Fruit fly (Drosophila melanogaster) whole organism, embryonic: ENCODE data around the gene drm.
A peak's percentile ranks its signal among the peaks of the same experiment; 100 is the strongest.

ENCODE experiments used
- Atf-2 ChIP-seq: fragments of 200-800 bp; sonication (Bioruptor generic); optimal IDR thresholded peaks from 2 replicates; lab custom pipeline; 2016; ENCODE audit warnings: missing biosample characterization, missing genetic modification characterization
- CG10321 ChIP-seq: fragments of 200-800 bp; sonication (Bioruptor generic); IDR thresholded peaks from 2 replicates; pipeline ENCODE4 v1.3.6; 2022; ENCODE audit warnings: missing biosample characterization, missing genetic modification characterization
- CG10431 ChIP-seq: fragments of 200-800 bp; sonication (Bioruptor generic); optimal IDR thresholded peaks from 3 replicates; lab custom pipeline; 2018; ENCODE audit warnings: missing biosample characterization, mild to moderate bottlenecking, missing genetic modification characterization
- CG11398 ChIP-seq: fragments of 200-800 bp; sonication (Bioruptor generic); optimal IDR thresholded peaks from 2 replicates; lab custom pipeline; 2016; ENCODE audit warnings: missing biosample characterization, missing genetic modification characterization
- CG11560 ChIP-seq: fragments of 200-800 bp; sonication (Bioruptor generic); IDR thresholded peaks from 3 replicates; pipeline ENCODE4 v1.3.6; 2022; ENCODE audit warnings: missing biosample characterization, missing genetic modification characterization
- CG14014 ChIP-seq: fragments of 200-800 bp; sonication (Bioruptor generic); IDR thresholded peaks from 2 replicates; pipeline ENCODE4 v1.3.6; 2022; ENCODE audit warnings: missing biosample characterization, missing genetic modification characterization
- CG15696 ChIP-seq: fragments of 200-800 bp; sonication (Bioruptor generic); optimal IDR thresholded peaks from 2 replicates; lab custom pipeline; 2019; ENCODE audit warnings: missing biosample characterization, mild to moderate bottlenecking, missing genetic modification characterization, moderate library complexity
- CG17612 ChIP-seq: fragments of 200-800 bp; sonication (Bioruptor generic); IDR thresholded peaks from 2 replicates; pipeline ENCODE4 v1.3.6; 2022; ENCODE audit warnings: missing biosample characterization, missing genetic modification characterization
- CG18262 ChIP-seq: fragments of 200-800 bp; optimal IDR thresholded peaks from 3 replicates; lab custom pipeline; 2019; ENCODE audit warnings: missing biosample characterization, mild to moderate bottlenecking, missing genetic modification characterization, moderate library complexity
- CG3065 ChIP-seq: fragments of 200-800 bp; sonication (Bioruptor generic); optimal IDR thresholded peaks from 2 replicates; lab custom pipeline; 2016; ENCODE audit warnings: missing biosample characterization, missing genetic modification characterization
- CG42726 ChIP-seq: fragments of 200-800 bp; sonication (Bioruptor generic); IDR thresholded peaks from 2 replicates; pipeline ENCODE4 v1.3.6; 2022; ENCODE audit warnings: missing biosample characterization, missing genetic modification characterization; ENCODE audit not compliant: partially characterized antibody
- CG4820 ChIP-seq: fragments of 200-800 bp; sonication (Bioruptor generic); optimal IDR thresholded peaks from 3 replicates; lab custom pipeline; 2016; ENCODE audit warnings: missing biosample characterization, missing genetic modification characterization
- CG6654 ChIP-seq: fragments of 200-800 bp; sonication (Bioruptor generic); optimal IDR thresholded peaks from 2 replicates; lab custom pipeline; 2017; ENCODE audit warnings: missing biosample characterization, mild to moderate bottlenecking, missing genetic modification characterization
- CG8290 ChIP-seq, 3 experiments: fragments of 200-800 bp; sonication (Bioruptor generic); optimal IDR thresholded peaks; 2 replicates each; lab custom pipeline; 2016 to 2019; ENCODE audit warnings: missing biosample characterization in 3 of 3, missing genetic modification characterization in 3 of 3, mild to moderate bottlenecking in 2 of 3, moderate library complexity in 1 of 3
- CG8924 ChIP-seq: fragments of 200-800 bp; optimal IDR thresholded peaks from 3 replicates; lab custom pipeline; 2019; ENCODE audit warnings: missing biosample characterization, mild to moderate bottlenecking, missing genetic modification characterization, moderate library complexity
- CG9215 ChIP-seq: fragments of 200-800 bp; sonication (Bioruptor generic); IDR thresholded peaks from 2 replicates; pipeline ENCODE4 v1.3.6; 2022; ENCODE audit warnings: missing biosample characterization, missing genetic modification characterization
- CkIIα-i1 ChIP-seq: fragments of 200-800 bp; sonication (Bioruptor generic); IDR thresholded peaks from 2 replicates; pipeline ENCODE4 v1.3.6; 2022; ENCODE audit warnings: missing biosample characterization, missing genetic modification characterization
- CoRest ChIP-seq: fragments of 200-800 bp; sonication (Bioruptor generic); optimal IDR thresholded peaks from 3 replicates; lab custom pipeline; 2018; ENCODE audit warnings: missing biosample characterization, mild to moderate bottlenecking, missing genetic modification characterization, moderate library complexity
- Dip3 ChIP-seq: fragments of 200-800 bp; sonication (Bioruptor generic); optimal IDR thresholded peaks from 3 replicates; lab custom pipeline; 2016; ENCODE audit warnings: missing biosample characterization, missing genetic modification characterization
- Dp ChIP-seq: fragments of 200-800 bp; sonication (Bioruptor generic); optimal IDR thresholded peaks from 2 replicates; lab custom pipeline; 2018; ENCODE audit warnings: missing biosample characterization, mild to moderate bottlenecking, missing genetic modification characterization, moderate library complexity
- Ets65A ChIP-seq: fragments of 200-800 bp; sonication (Bioruptor generic); peaks from one replicate; lab custom pipeline; 2016; ENCODE audit warnings: missing biosample characterization, missing genetic modification characterization
- Gsc ChIP-seq: fragments of 200-800 bp; sonication (Bioruptor generic); IDR thresholded peaks from 2 replicates; pipeline ENCODE4 v1.3.6; 2022; ENCODE audit warnings: missing biosample characterization, missing genetic modification characterization
- H15 ChIP-seq: fragments of 200-800 bp; sonication (Bioruptor generic); IDR thresholded peaks from 3 replicates; pipeline ENCODE4 v1.3.6; 2022; ENCODE audit warnings: missing biosample characterization, missing genetic modification characterization
- HLH3B ChIP-seq: fragments of 200-800 bp; sonication (Bioruptor generic); IDR thresholded peaks from 2 replicates; pipeline ENCODE4 v1.3.6; 2022; ENCODE audit warnings: missing biosample characterization, missing genetic modification characterization
- Hr39 ChIP-seq: fragments of >200 bp; optimal IDR thresholded peaks from 2 replicates; lab custom pipeline; 2017
- Mad ChIP-seq: fragments of 200-800 bp; sonication (Bioruptor generic); optimal IDR thresholded peaks from 2 replicates; lab custom pipeline; 2016; ENCODE audit warnings: missing biosample characterization, missing genetic modification characterization
- Nf-YB ChIP-seq: fragments of 200-800 bp; sonication (Bioruptor generic); optimal IDR thresholded peaks from 3 replicates; lab custom pipeline; 2019; ENCODE audit warnings: missing biosample characterization, mild to moderate bottlenecking, missing genetic modification characterization, moderate library complexity
- Nf-YC ChIP-seq: fragments of 200-800 bp; optimal IDR thresholded peaks from 3 replicates; lab custom pipeline; 2019; ENCODE audit warnings: missing biosample characterization, mild to moderate bottlenecking, missing genetic modification characterization, moderate library complexity
- Sin3A ChIP-seq: fragments of >200 bp; optimal IDR thresholded peaks from 2 replicates; lab custom pipeline; 2018
- Tbp ChIP-seq: fragments of >200 bp; optimal IDR thresholded peaks from 2 replicates; lab custom pipeline; 2018; ENCODE audit warnings: missing biosample characterization, missing genetic modification characterization
- chinmo ChIP-seq: fragments of 200-800 bp; sonication (Bioruptor generic); IDR thresholded peaks from 4 replicates; pipeline ENCODE4 v1.3.6; 2022; ENCODE audit warnings: missing biosample characterization, missing genetic modification characterization; ENCODE audit not compliant: partially characterized antibody
- dmrt99B ChIP-seq: fragments of 200-800 bp; sonication (Bioruptor generic); optimal IDR thresholded peaks from 2 replicates; lab custom pipeline; 2018; ENCODE audit warnings: missing biosample characterization, mild to moderate bottlenecking, missing genetic modification characterization, moderate library complexity
- en ChIP-seq: fragments of 200-800 bp; sonication (Bioruptor generic); optimal IDR thresholded peaks from 2 replicates; lab custom pipeline; 2016; ENCODE audit warnings: missing biosample characterization, missing genetic modification characterization
- esg ChIP-seq: fragments of 200-800 bp; sonication (Bioruptor generic); conservative IDR thresholded peaks from 2 replicates; pipeline ENCODE4 v1.3.6; 2022; ENCODE audit warnings: missing biosample characterization, missing genetic modification characterization
- gem ChIP-seq: fragments of 200-800 bp; sonication (Bioruptor generic); optimal IDR thresholded peaks from 2 replicates; lab custom pipeline; 2019; ENCODE audit warnings: missing biosample characterization, mild to moderate bottlenecking, missing genetic modification characterization, moderate library complexity
- gsb ChIP-seq: fragments of 200-800 bp; sonication (Bioruptor generic); IDR thresholded peaks from 2 replicates; pipeline ENCODE4 v1.3.6; 2022; ENCODE audit warnings: missing biosample characterization, missing genetic modification characterization
- h ChIP-seq: fragments of >200 bp; optimal IDR thresholded peaks from 2 replicates; lab custom pipeline; 2017
- hb ChIP-seq: fragments of 200-800 bp; sonication (Bioruptor generic); IDR thresholded peaks from 3 replicates; pipeline ENCODE4 v1.3.6; 2022; ENCODE audit warnings: missing biosample characterization, missing genetic modification characterization; ENCODE audit not compliant: partially characterized antibody
- hbn ChIP-seq: fragments of 200-800 bp; sonication (Bioruptor generic); IDR thresholded peaks from 2 replicates; pipeline ENCODE4 v1.3.6; 2022; ENCODE audit warnings: missing biosample characterization, missing genetic modification characterization; ENCODE audit not compliant: partially characterized antibody
- ken ChIP-seq: fragments of 200-800 bp; sonication (Bioruptor generic); IDR thresholded peaks from 3 replicates; pipeline ENCODE4 v1.3.6; 2022; ENCODE audit warnings: missing biosample characterization, missing genetic modification characterization
- lbe ChIP-seq: fragments of 200-800 bp; sonication (Bioruptor generic); optimal IDR thresholded peaks from 2 replicates; lab custom pipeline; 2016; ENCODE audit warnings: missing biosample characterization, mild to moderate bottlenecking, missing genetic modification characterization
- nerfin-1 ChIP-seq: fragments of 200-800 bp; sonication (Bioruptor generic); optimal IDR thresholded peaks from 3 replicates; lab custom pipeline; 2019; ENCODE audit warnings: missing biosample characterization, mild to moderate bottlenecking, missing genetic modification characterization, moderate library complexity
- odd ChIP-seq: fragments of 200-800 bp; sonication (Bioruptor generic); optimal IDR thresholded peaks from 2 replicates; lab custom pipeline; 2017; ENCODE audit warnings: missing biosample characterization, mild to moderate bottlenecking, missing genetic modification characterization
- pan ChIP-seq, 4 experiments: fragments of >200 bp in 3 of 4; fragments of 200-800 bp in 1 of 4; sonication (Bioruptor generic) in 1 of 4; optimal IDR thresholded peaks in 3 of 4; IDR thresholded peaks in 1 of 4; 2 replicates each; pipeline versions ENCODE4 v1.3.6 to Lab custom; 2017 to 2022; ENCODE audit warnings: missing biosample characterization in 2 of 4, missing genetic modification characterization in 2 of 4, mixed read lengths in 1 of 4
- pita ChIP-seq: fragments of 200-800 bp; sonication (Bioruptor generic); optimal IDR thresholded peaks from 2 replicates; lab custom pipeline; 2017; ENCODE audit warnings: missing biosample characterization, mild to moderate bottlenecking, missing genetic modification characterization
- prd ChIP-seq, 3 experiments: fragments of >200 bp in 2 of 3; fragments of 200-800 bp in 1 of 3; sonication (Bioruptor generic) in 1 of 3; optimal IDR thresholded peaks in 2 of 3; IDR thresholded peaks in 1 of 3; 2 replicates in 2 of 3; 3 replicates in 1 of 3; pipeline versions ENCODE4 v1.3.6 to Lab custom; 2017 to 2022; ENCODE audit warnings: missing biosample characterization in 1 of 3, missing genetic modification characterization in 1 of 3
- toy ChIP-seq: fragments of 200-800 bp; sonication (Bioruptor generic); IDR thresholded peaks from 2 replicates; pipeline ENCODE4 v1.3.6; 2022; ENCODE audit warnings: missing biosample characterization, missing genetic modification characterization
- twi ChIP-seq: fragments of 200-800 bp; optimal IDR thresholded peaks from 2 replicates; lab custom pipeline; 2019; ENCODE audit warnings: missing biosample characterization, mild to moderate bottlenecking, missing genetic modification characterization, moderate library complexity
- vfl ChIP-seq: fragments of 200-800 bp; sonication (Bioruptor generic); optimal IDR thresholded peaks from 2 replicates; lab custom pipeline; 2016; ENCODE audit warnings: missing biosample characterization, missing genetic modification characterization
- wdn ChIP-seq: fragments of 200-800 bp; sonication (Bioruptor generic); IDR thresholded peaks from 2 replicates; pipeline ENCODE4 v1.3.6; 2022; ENCODE audit warnings: missing biosample characterization, missing genetic modification characterization
- z ChIP-seq: fragments of 200-800 bp; sonication (Bioruptor generic); IDR thresholded peaks from 3 replicates; pipeline ENCODE4 v1.3.6; 2022; ENCODE audit warnings: missing biosample characterization, missing genetic modification characterization

Gene drm

dm6 chr2L:3587286-3587685 is 48.2 kb downstream of the drm start (continued):
- TF ChIP-seq CG11560 (tag; lab: Robert Waterston, UW) (no peak), H15 (GFP tag; lab: Robert Waterston, UW) (no peak), wdn (no peak), prd (optimal IDR thresholded peaks at IDR 0.05; lab: Kevin White, UChicago) (no peak), prd (GFP tag; IDR thresholded peaks at IDR 0.05; lab: Robert Waterston, UW) (peak; percentile 63; the same call in 2 of the 3 replicates), lbe (no peak), vfl (GFP tag; lab: Kevin White, UChicago) (no peak), chinmo (no peak), Gsc (no peak), odd (peak; percentile 21), Atf-2 (no peak), dmrt99B (tag; lab: Kevin White, UChicago) (peak; percentile 13), Nf-YB (peak; percentile 7), en (no peak), CG6654 (GFP tag; lab: Kevin White, UChicago) (no peak), Dip3 (GFP tag; lab: Kevin White, UChicago) (no peak), CG8924 (tag; lab: Kevin White, UChicago) (peak; percentile 39), CG9215 (GFP tag; lab: Robert Waterston, UW) (no peak), twi (tag; lab: Kevin White, UChicago) (peak; percentile 17), gem (tag; lab: Kevin White, UChicago) (peak; percentile 77), pita (GFP tag; lab: Kevin White, UChicago) (no peak), CG10321 (GFP tag; lab: Robert Waterston, UW) (no peak), nerfin-1 (tag; lab: Kevin White, UChicago) (no peak), HLH3B (GFP tag; lab: Robert Waterston, UW) (peak; percentile 30; the same call in 1 of the 2 replicates), Nf-YC (tag; lab: Kevin White, UChicago) (no peak), toy (GFP tag; lab: Robert Waterston, UW) (no peak), Mad (GFP tag; lab: Kevin White, UChicago) (no peak), ken (GFP tag; lab: Robert Waterston, UW) (no peak), CG4820 (GFP tag; lab: Kevin White, UChicago) (peak; percentile 44), Ets65A (GFP tag; lab: Kevin White, UChicago) (no peak), CG10431 (GFP tag; lab: Kevin White, UChicago) (no peak), CkIIα-i1 (GFP tag; lab: Robert Waterston, UW) (no peak), esg (GFP tag; lab: Robert Waterston, UW) (no peak), h (no peak), CG8290 (GFP tag; optimal IDR thresholded peaks at IDR 0.05; lab: Kevin White, UChicago) (no peak), CG8290 (tag; optimal IDR thresholded peaks at IDR 0.05; lab: Kevin White, UChicago) (peak in 1 of 2 experiments; percentile 18), CG15696 (tag; lab: Kevin White, UChicago) (peak; percentile 27), Sin3A (lab: Kevin White, UChicago) (no peak), CG18262 (tag; lab: Kevin White, UChicago) (peak; percentile 70), hb (GFP tag; lab: Robert Waterston, UW) (no peak), Dp (GFP tag; lab: Kevin White, UChicago) (no peak), CG14014 (GFP tag; lab: Robert Waterston, UW) (0 out of 2 replicates have a peak, but pooled peaks have one; percentile 15), CoRest (tag; lab: Kevin White, UChicago) (peak; percentile 37), CG3065 (GFP tag; lab: Kevin White, UChicago) (no peak), pan (optimal IDR thresholded peaks at IDR 0.05; lab: Kevin White, UChicago) (no peak), pan (GFP tag; optimal IDR thresholded peaks at IDR 0.05 in 1 of 2, IDR thresholded peaks at IDR 0.05 in 1 of 2) (peak in 1 of 2 experiments; percentile 59), CG17612 (GFP tag; lab: Robert Waterston, UW) (no peak), CG42726 (GFP tag; lab: Robert Waterston, UW) (no peak), Tbp (GFP tag; lab: Kevin White, UChicago) (no peak), hbn (no peak), CG11398 (no peak), Hr39 (no peak), z (no peak; the same call in 2 of the 3 replicates), gsb (GFP tag; lab: Robert Waterston, UW) (no peak)
